Worm (Caenorhabditis elegans) whole organism, L4/young adult: ENCODE data around the gene srp-2.

Source experiments
- W03F9.2 ChIP-seq: fragments of 150-350 bp; optimal IDR thresholded peaks from 2 replicates; lab custom pipeline; 2014; ENCODE audit warnings: missing biosample characterization, missing genetic modification characterization
- dao-5 ChIP-seq: sonication (generic microtip); optimal IDR thresholded peaks from 2 replicates; lab custom pipeline; 2016; ENCODE audit warnings: missing genotype, missing genetic modification characterization, moderate library complexity, missing compliant biosample characterization
- him-1 ChIP-seq: sonication (generic microtip); optimal IDR thresholded peaks from 2 replicates; lab custom pipeline; 2016; ENCODE audit warnings: missing genotype, missing genetic modification reagents, missing genetic modification characterization, missing compliant biosample characterization

ce11 chrV:743348-743747 is 19.1 kb upstream of the srp-2 start, which contains the start of gene str-134:
- TF ChIP-seq him-1 (no peak), dao-5 (tag; lab: Kevin White, UChicago) (no peak), W03F9.2 (tag; lab: Kevin White, UChicago) (no peak)
